Fruit fly (Drosophila melanogaster) whole organism, wandering third instar larva: ENCODE results near the gene Qsox2.
A peak's percentile ranks its signal among the peaks of the same experiment; 100 is the strongest.

ENCODE experiments used
- Abd-B ChIP-seq: fragments of >200 bp; optimal IDR thresholded peaks from 2 replicates; lab custom pipeline; 2017; ENCODE audit warnings: missing biosample characterization, missing genetic modification characterization
- CG32264 ChIP-seq: fragments of 200-800 bp; sonication (Bioruptor generic); optimal IDR thresholded peaks from 2 replicates; lab custom pipeline; 2016; ENCODE audit warnings: missing biosample characterization, missing genetic modification characterization
- CG9705 ChIP-seq: fragments of 200-800 bp; sonication (Bioruptor generic); optimal IDR thresholded peaks from 2 replicates; lab custom pipeline; 2018; ENCODE audit warnings: missing biosample characterization, mild to moderate bottlenecking, missing genetic modification characterization
- CrebA ChIP-seq: fragments of 200-800 bp; sonication (Bioruptor generic); optimal IDR thresholded peaks from 2 replicates; lab custom pipeline; 2016; ENCODE audit warnings: missing biosample characterization, mild to moderate bottlenecking, missing genetic modification characterization, borderline replicate concordance
- Dfd ChIP-seq: fragments of >200 bp; optimal IDR thresholded peaks from 2 replicates; lab custom pipeline; 2017; ENCODE audit warnings: missing biosample characterization, missing genetic modification characterization
- Dif ChIP-seq: fragments of 200-275, 200-300 bp; sonication (Bioruptor generic); optimal IDR thresholded peaks from 2 replicates; lab custom pipeline; 2018; ENCODE audit warnings: missing biosample characterization, missing genetic modification characterization; ENCODE audit not compliant: partially characterized antibody
- GATAd ChIP-seq: sonication (Bioruptor generic); optimal IDR thresholded peaks from 2 replicates; lab custom pipeline; 2016; ENCODE audit warnings: missing biosample characterization, missing genetic modification characterization
- HLH106 ChIP-seq: fragments of 200-800 bp; optimal IDR thresholded peaks from 3 replicates; lab custom pipeline; 2019; ENCODE audit warnings: missing biosample characterization, mild to moderate bottlenecking, missing genetic modification characterization, moderate library complexity
- Hnf4 ChIP-seq: fragments of 200-800 bp; sonication (Bioruptor generic); optimal IDR thresholded peaks from 2 replicates; lab custom pipeline; 2016; ENCODE audit warnings: missing biosample characterization, mild to moderate bottlenecking, missing genetic modification characterization
- Hr78 ChIP-seq: fragments of >200 bp; optimal IDR thresholded peaks from 2 replicates; lab custom pipeline; 2017; ENCODE audit warnings: missing biosample characterization, missing genetic modification characterization
- Hr83 ChIP-seq: fragments of 200-300 bp; sonication (Bioruptor generic); optimal IDR thresholded peaks from 2 replicates; lab custom pipeline; 2016; ENCODE audit warnings: missing biosample characterization, mild to moderate bottlenecking, missing genetic modification characterization, moderate library complexity; ENCODE audit not compliant: poor library complexity, severe bottlenecking
- Jra ChIP-seq: sonication (Bioruptor generic); optimal IDR thresholded peaks from 2 replicates; lab custom pipeline; 2016; ENCODE audit warnings: missing biosample characterization, missing genetic modification characterization
- Mio ChIP-seq: sonication (Bioruptor generic); optimal IDR thresholded peaks from 2 replicates; lab custom pipeline; 2016; ENCODE audit warnings: missing biosample characterization, missing genetic modification characterization
- Myc ChIP-seq: fragments of >200 bp; optimal IDR thresholded peaks from 2 replicates; lab custom pipeline; 2017
- N ChIP-seq: fragments of >200 bp; optimal IDR thresholded peaks from 2 replicates; lab custom pipeline; 2018; ENCODE audit warnings: missing biosample characterization, missing external identifiers, missing genetic modification characterization
- OdsH ChIP-seq: fragments of 200-800 bp; sonication (Bioruptor generic); optimal IDR thresholded peaks from 2 replicates; lab custom pipeline; 2016; ENCODE audit warnings: missing biosample characterization, mild to moderate bottlenecking, missing genetic modification characterization
- Rel ChIP-seq, 2 experiments: fragments of 200-800 bp; sonication (Bioruptor generic) in 1 of 2; optimal IDR thresholded peaks; 2 replicates in 1 of 2; 3 replicates in 1 of 2; lab custom pipeline; 2016 to 2019; ENCODE audit warnings: mild to moderate bottlenecking in 2 of 2, missing biosample characterization in 2 of 2, missing genetic modification characterization in 2 of 2, moderate library complexity in 1 of 2
- Sp1 ChIP-seq: fragments of 200-800 bp; sonication (Bioruptor generic); optimal IDR thresholded peaks from 3 replicates; lab custom pipeline; 2019; ENCODE audit warnings: missing biosample characterization, mild to moderate bottlenecking, missing genetic modification characterization, moderate library complexity
- Vsx2 ChIP-seq: fragments of 200-300, 225-300 bp; sonication (Bioruptor generic); optimal IDR thresholded peaks from 2 replicates; lab custom pipeline; 2018; ENCODE audit warnings: missing biosample characterization, missing genetic modification characterization; ENCODE audit not compliant: partially characterized antibody
- br ChIP-seq: fragments of 200-800 bp; sonication (Bioruptor generic); optimal IDR thresholded peaks from 2 replicates; lab custom pipeline; 2016; ENCODE audit warnings: missing biosample characterization, missing genetic modification characterization
- brk ChIP-seq: fragments of 200-800 bp; sonication (Bioruptor generic); optimal IDR thresholded peaks from 2 replicates; lab custom pipeline; 2016; ENCODE audit warnings: missing biosample characterization, mild to moderate bottlenecking, missing genetic modification characterization
- dl ChIP-seq, 2 experiments: fragments of 175-275, 200-275 bp in 1 of 2; fragments of 200-275 bp in 1 of 2; sonication (Bioruptor generic); optimal IDR thresholded peaks; lab custom pipeline; 2018; ENCODE audit warnings: mild to moderate bottlenecking in 2 of 2, missing biosample characterization in 2 of 2, missing genetic modification characterization in 2 of 2, moderate library complexity in 2 of 2; ENCODE audit not compliant: partially characterized antibody in 2 of 2, insufficient read depth in 1 of 2
- dmrt93B ChIP-seq: fragments of 200-800 bp; sonication (Bioruptor generic); optimal IDR thresholded peaks from 2 replicates; lab custom pipeline; 2018; ENCODE audit warnings: missing biosample characterization, mild to moderate bottlenecking, missing genetic modification characterization
- dsf ChIP-seq: sonication (Bioruptor generic); optimal IDR thresholded peaks from 2 replicates; lab custom pipeline; 2016; ENCODE audit warnings: missing biosample characterization, missing genetic modification characterization, borderline replicate concordance
- ey ChIP-seq: fragments of 200-800 bp; sonication (Bioruptor generic); optimal IDR thresholded peaks from 2 replicates; lab custom pipeline; 2016; ENCODE audit warnings: missing biosample characterization, missing genetic modification characterization
- foxo ChIP-seq, 2 experiments: fragments of 200-800 bp; sonication (Bioruptor generic); optimal IDR thresholded peaks; 2 replicates in 1 of 2; 3 replicates in 1 of 2; lab custom pipeline; 2016 to 2017; ENCODE audit warnings: missing biosample characterization in 2 of 2, missing genetic modification characterization in 2 of 2
- fru ChIP-seq: fragments of 200-800 bp; sonication (Bioruptor generic); optimal IDR thresholded peaks from 3 replicates; lab custom pipeline; 2016; ENCODE audit warnings: missing biosample characterization, mild to moderate bottlenecking, missing genetic modification characterization
- h ChIP-seq: fragments of 200-800 bp; sonication (Bioruptor generic); optimal IDR thresholded peaks from 3 replicates; lab custom pipeline; 2016; ENCODE audit warnings: missing biosample characterization, mild to moderate bottlenecking, missing genetic modification characterization
- jim ChIP-seq: fragments of 175-275, 200-325 bp; sonication (Bioruptor generic); optimal IDR thresholded peaks from 2 replicates; lab custom pipeline; 2016; ENCODE audit warnings: missing biosample characterization, mild to moderate bottlenecking, missing genetic modification characterization
- lola ChIP-seq: fragments of >200 bp; optimal IDR thresholded peaks from 2 replicates; lab custom pipeline; 2017; ENCODE audit warnings: missing biosample characterization, missing genetic modification characterization
- pan ChIP-seq: fragments of >200 bp; optimal IDR thresholded peaks from 2 replicates; lab custom pipeline; 2017
- psq ChIP-seq: fragments of 200-800 bp; sonication (Bioruptor generic); optimal IDR thresholded peaks from 3 replicates; lab custom pipeline; 2017; ENCODE audit warnings: missing biosample characterization, mild to moderate bottlenecking, missing genetic modification characterization, moderate library complexity
- rgr ChIP-seq: fragments of 200-800 bp; sonication (Bioruptor generic); optimal IDR thresholded peaks from 3 replicates; lab custom pipeline; 2016; ENCODE audit warnings: missing biosample characterization, mild to moderate bottlenecking, missing genetic modification characterization
- sage ChIP-seq: fragments of 200-800 bp; sonication (Bioruptor generic); optimal IDR thresholded peaks from 2 replicates; lab custom pipeline; 2016; ENCODE audit warnings: missing biosample characterization, mild to moderate bottlenecking, missing genetic modification characterization
- sv ChIP-seq: fragments of 200-800 bp; sonication (Bioruptor generic); optimal IDR thresholded peaks from 3 replicates; lab custom pipeline; 2016; ENCODE audit warnings: missing biosample characterization, missing genetic modification characterization
- tai ChIP-seq: sonication (Bioruptor generic); optimal IDR thresholded peaks from 2 replicates; lab custom pipeline; 2016; ENCODE audit warnings: missing biosample characterization, missing genetic modification characterization
- usp ChIP-seq: fragments of >200 bp; optimal IDR thresholded peaks from 2 replicates; lab custom pipeline; 2017; ENCODE audit warnings: missing biosample characterization, missing genetic modification characterization
- woc ChIP-seq: sonication (Bioruptor generic); optimal IDR thresholded peaks from 2 replicates; lab custom pipeline; 2016; ENCODE audit warnings: missing biosample characterization, mild to moderate bottlenecking, missing genetic modification characterization

The Qsox2 gene

DNA sequence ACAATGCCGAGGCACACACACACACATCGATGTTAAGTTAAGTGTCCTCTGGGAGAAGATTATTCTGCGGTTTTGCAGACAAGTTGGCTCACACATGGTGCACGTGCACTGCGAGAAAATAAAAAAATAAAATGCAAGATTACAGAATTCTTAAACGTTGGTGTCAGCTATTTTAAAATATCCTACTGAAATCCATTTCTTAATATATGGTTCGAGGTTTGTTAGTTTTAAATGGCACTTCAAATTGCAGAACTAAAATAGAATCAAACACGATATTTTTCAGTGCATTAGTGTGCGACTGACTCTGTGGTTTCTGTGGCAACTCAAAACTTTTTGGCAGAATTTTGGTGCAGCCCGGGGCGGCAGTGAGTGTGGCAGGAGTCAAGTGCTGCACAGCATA, 21.6 kb downstream of the Qsox2 start (continued):
- TF ChIP-seq dl (GFP tag; optimal IDR thresholded peaks at IDR 0.05; lab: Kevin White, UChicago; ENCODE audit: insufficient read depth in 1 of 2, partially characterized antibody in 2 of 2), result no peak
- TF ChIP-seq Abd-B, result no peak
- TF ChIP-seq Dfd (GFP tag; lab: Kevin White, UChicago), result no peak
- no peak for TF ChIP-seq Myc (lab: Kevin White, UChicago)
- peak; percentile 5 for TF ChIP-seq psq (GFP tag; lab: Kevin White, UChicago)
- TF ChIP-seq dmrt93B (GFP tag; lab: Kevin White, UChicago), result no peak
- TF ChIP-seq ey, result peak; percentile 46
- no peak for TF ChIP-seq usp (GFP tag; lab: Kevin White, UChicago)
- no peak for TF ChIP-seq N (GFP tag; lab: Kevin White, UChicago)

- TF ChIP-seq Dfd (GFP tag; lab: Kevin White, UChicago) (peak; percentile 30), OdsH (GFP tag; lab: Kevin White, UChicago) (peak; percentile 77), rgr (peak; percentile 76), ey (peak; percentile 82), br (peak; percentile 71), HLH106 (tag; lab: Kevin White, UChicago) (peak; percentile 84), Sp1 (peak; percentile 65), h (GFP tag; lab: Kevin White, UChicago) (peak; percentile 81), CG9705 (GFP tag; lab: Kevin White, UChicago) (peak; percentile 24), dmrt93B (GFP tag; lab: Kevin White, UChicago) (peak; percentile 59), Hnf4 (GFP tag; lab: Kevin White, UChicago) (peak; percentile 54), Myc (lab: Kevin White, UChicago) (no peak), CG32264 (GFP tag; lab: Kevin White, UChicago) (peak; percentile 23), fru (GFP tag; lab: Kevin White, UChicago) (peak; percentile 56), Dif (GFP tag; lab: Kevin White, UChicago) (no peak), GATAd (GFP tag; lab: Kevin White, UChicago) (no peak), woc (GFP tag; lab: Kevin White, UChicago) (peak; percentile 18), Vsx2 (GFP tag; lab: Kevin White, UChicago) (no peak), foxo (GFP tag; optimal IDR thresholded peaks at IDR 0.05; lab: Kevin White, UChicago) (peak in 1 of 2 experiments; percentile 62), pan (no peak), psq (GFP tag; lab: Kevin White, UChicago) (peak; percentile 65), Rel (GFP tag; optimal IDR thresholded peaks at IDR 0.05; lab: Kevin White, UChicago) (no peak), Rel (tag; optimal IDR thresholded peaks at IDR 0.05; lab: Kevin White, UChicago) (peak; percentile 15), sage (GFP tag; lab: Kevin White, UChicago) (peak; percentile 33), tai (GFP tag; lab: Kevin White, UChicago) (peak; percentile 74)
Observed at dm6 chr3R:21937075-21937950, 23.8 kb downstream of the Qsox2 start.

DNA sequence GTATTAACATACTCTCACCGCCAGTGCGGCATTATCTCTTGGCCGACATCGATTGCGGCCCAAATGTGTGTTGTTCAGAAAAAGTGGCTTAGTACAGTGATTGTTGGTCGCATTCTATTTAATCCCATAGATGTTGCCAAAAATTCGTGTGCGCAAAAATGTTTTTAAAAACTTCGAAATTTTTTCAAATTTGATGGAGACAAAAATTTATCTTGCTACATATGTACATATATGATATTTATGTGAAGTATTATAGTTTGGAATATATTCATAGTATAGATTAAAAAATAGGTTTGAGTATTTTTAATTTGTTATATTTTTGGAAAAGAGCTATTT, 24.4 kb downstream of the Qsox2 start:
- TF ChIP-seq Dif (GFP tag; lab: Kevin White, UChicago) (no peak), OdsH (GFP tag; lab: Kevin White, UChicago) (no peak), woc (GFP tag; lab: Kevin White, UChicago) (peak; percentile 35), Hnf4 (GFP tag; lab: Kevin White, UChicago) (no peak), CG9705 (GFP tag; lab: Kevin White, UChicago) (no peak), rgr (no peak), dsf (GFP tag; lab: Kevin White, UChicago) (no peak), dl (GFP tag; optimal IDR thresholded peaks at IDR 0.05; lab: Kevin White, UChicago; ENCODE audit: insufficient read depth in 1 of 2, partially characterized antibody in 2 of 2) (no peak), Rel (GFP tag; optimal IDR thresholded peaks at IDR 0.05; lab: Kevin White, UChicago) (no peak), Rel (tag; optimal IDR thresholded peaks at IDR 0.05; lab: Kevin White, UChicago) (no peak), N (GFP tag; lab: Kevin White, UChicago) (no peak), tai (GFP tag; lab: Kevin White, UChicago) (no peak), pan (no peak), Myc (lab: Kevin White, UChicago) (no peak), dmrt93B (GFP tag; lab: Kevin White, UChicago) (peak; percentile 16), CrebA (GFP tag; lab: Kevin White, UChicago) (no peak), HLH106 (tag; lab: Kevin White, UChicago) (peak; percentile 5), CG32264 (GFP tag; lab: Kevin White, UChicago) (no peak), Mio (GFP tag; lab: Kevin White, UChicago) (no peak), usp (GFP tag; lab: Kevin White, UChicago) (no peak), Vsx2 (GFP tag; lab: Kevin White, UChicago) (no peak), Jra (GFP tag; lab: Kevin White, UChicago) (no peak), Abd-B (no peak), Dfd (GFP tag; lab: Kevin White, UChicago) (no peak), ey (no peak), foxo (GFP tag; optimal IDR thresholded peaks at IDR 0.05; lab: Kevin White, UChicago) (peak in 1 of 2 experiments; percentile 12), br (no peak), Hr83 (no peak), fru (GFP tag; lab: Kevin White, UChicago) (no peak), sv (GFP tag; lab: Kevin White, UChicago) (no peak), Hr78 (GFP tag; lab: Kevin White, UChicago) (no peak), brk (GFP tag; lab: Kevin White, UChicago) (no peak), h (GFP tag; lab: Kevin White, UChicago) (no peak), Sp1 (no peak), GATAd (GFP tag; lab: Kevin White, UChicago) (no peak), psq (GFP tag; lab: Kevin White, UChicago) (peak; percentile 23), sage (GFP tag; lab: Kevin White, UChicago) (no peak), jim (GFP tag; lab: Kevin White, UChicago) (no peak), lola (GFP tag; lab: Kevin White, UChicago) (no peak)
